Fruit fly (Drosophila melanogaster) whole organism, embryonic: ENCODE measurements around the gene CG42751.

Source experiments
- Ada2b ChIP-seq: fragments of 200-800 bp; sonication (Bioruptor generic); IDR thresholded peaks from 2 replicates; pipeline ENCODE4 v1.3.6; 2022; ENCODE audit warnings: missing biosample characterization, missing genetic modification characterization
- B-H1 ChIP-seq: fragments of 200-800 bp; sonication (Bioruptor generic); IDR thresholded peaks from 3 replicates; pipeline ENCODE4 v1.3.6; 2022; ENCODE audit warnings: missing biosample characterization, missing genetic modification characterization
- BEAF-32 ChIP-seq: fragments of 200-800 bp; sonication (Bioruptor generic); optimal IDR thresholded peaks from 3 replicates; lab custom pipeline; 2017; ENCODE audit warnings: missing biosample characterization, missing genetic modification characterization, mild to moderate bottlenecking, moderate library complexity, missing genetic modification reagents
- CG12155 ChIP-seq: fragments of 200-800 bp; sonication (Bioruptor generic); optimal IDR thresholded peaks from 3 replicates; lab custom pipeline; 2016; ENCODE audit warnings: missing biosample characterization, missing genetic modification characterization
- CG13894 ChIP-seq: fragments of 200-800 bp; sonication (Bioruptor generic); optimal IDR thresholded peaks from 3 replicates; lab custom pipeline; 2018; ENCODE audit warnings: missing biosample characterization, mild to moderate bottlenecking, missing genetic modification characterization, moderate library complexity
- CG14014 ChIP-seq: fragments of 200-800 bp; sonication (Bioruptor generic); IDR thresholded peaks from 2 replicates; pipeline ENCODE4 v1.3.6; 2022; ENCODE audit warnings: missing biosample characterization, missing genetic modification characterization
- CG15514 ChIP-seq: fragments of 200-800 bp; sonication (Bioruptor generic); optimal IDR thresholded peaks from 3 replicates; lab custom pipeline; 2017; ENCODE audit warnings: missing biosample characterization, missing genetic modification characterization, mild to moderate bottlenecking, moderate library complexity, missing genetic modification reagents
- CG16813 ChIP-seq: fragments of 200-800 bp; sonication (Bioruptor generic); IDR thresholded peaks from 3 replicates; pipeline ENCODE4 v1.3.6; 2022; ENCODE audit warnings: missing biosample characterization, missing genetic modification characterization; ENCODE audit not compliant: partially characterized antibody
- CG17385 ChIP-seq: fragments of 200-800 bp; sonication (Bioruptor generic); optimal IDR thresholded peaks from 3 replicates; lab custom pipeline; 2018; ENCODE audit warnings: missing biosample characterization, mild to moderate bottlenecking, missing genetic modification characterization
- CG2199 ChIP-seq: fragments of 200-800 bp; sonication (Bioruptor generic); IDR thresholded peaks from 3 replicates; pipeline ENCODE4 v1.3.6; 2022; ENCODE audit warnings: missing biosample characterization, missing genetic modification characterization
- CG2202 ChIP-seq: fragments of 200-800 bp; sonication (Bioruptor generic); optimal IDR thresholded peaks from 2 replicates; lab custom pipeline; 2018; ENCODE audit warnings: missing biosample characterization, mild to moderate bottlenecking, missing genetic modification characterization
- CG32767 ChIP-seq: fragments of 200-800 bp; sonication (Bioruptor generic); IDR thresholded peaks from 2 replicates; pipeline ENCODE4 v1.3.6; 2022; ENCODE audit warnings: missing biosample characterization, missing genetic modification characterization
- CG6272 ChIP-seq: fragments of 200-800 bp; sonication (Bioruptor generic); IDR thresholded peaks from 2 replicates; pipeline ENCODE4 v1.3.6; 2022; ENCODE audit warnings: missing biosample characterization, missing genetic modification characterization
- CG6813 ChIP-seq: fragments of 200-800 bp; sonication (Bioruptor generic); optimal IDR thresholded peaks from 2 replicates; lab custom pipeline; 2017; ENCODE audit warnings: missing biosample characterization, missing genetic modification characterization, mild to moderate bottlenecking, moderate library complexity, missing genetic modification reagents
- CG7987 ChIP-seq: fragments of 200-800 bp; sonication (Bioruptor generic); optimal IDR thresholded peaks from 2 replicates; lab custom pipeline; 2018; ENCODE audit warnings: missing biosample characterization, mild to moderate bottlenecking, missing genetic modification characterization, moderate library complexity
- CG8290 ChIP-seq, 3 experiments: fragments of 200-800 bp; sonication (Bioruptor generic); optimal IDR thresholded peaks; 2 replicates each; lab custom pipeline; 2016 to 2019; ENCODE audit warnings: missing biosample characterization in 3 of 3, missing genetic modification characterization in 3 of 3, mild to moderate bottlenecking in 2 of 3, moderate library complexity in 1 of 3
- CG8765 ChIP-seq: fragments of 200-800 bp; sonication (Bioruptor generic); IDR thresholded peaks from 2 replicates; pipeline ENCODE4 v1.3.6; 2022; ENCODE audit warnings: missing biosample characterization, missing genetic modification characterization
- CG9932 ChIP-seq: fragments of 200-800 bp; sonication (Bioruptor generic); IDR thresholded peaks from 2 replicates; pipeline ENCODE4 v1.3.6; 2022; ENCODE audit warnings: missing biosample characterization, missing genetic modification characterization
- Camta ChIP-seq: fragments of 200-800 bp; sonication (Bioruptor generic); optimal IDR thresholded peaks from 2 replicates; lab custom pipeline; 2016; ENCODE audit warnings: missing biosample characterization, missing genetic modification characterization
- Dek ChIP-seq: fragments of 200-800 bp; sonication (Bioruptor generic); optimal IDR thresholded peaks from 3 replicates; lab custom pipeline; 2019; ENCODE audit warnings: missing biosample characterization, mild to moderate bottlenecking, missing genetic modification characterization, moderate library complexity
- Dip3 ChIP-seq: fragments of 200-800 bp; sonication (Bioruptor generic); optimal IDR thresholded peaks from 3 replicates; lab custom pipeline; 2016; ENCODE audit warnings: missing biosample characterization, missing genetic modification characterization
- ERR ChIP-seq: fragments of 200-800 bp; sonication (Bioruptor generic); optimal IDR thresholded peaks from 2 replicates; lab custom pipeline; 2016; ENCODE audit warnings: missing biosample characterization, missing genetic modification characterization
- HLH54F ChIP-seq: fragments of 200-800 bp; sonication (Bioruptor generic); optimal IDR thresholded peaks from 3 replicates; lab custom pipeline; 2016; ENCODE audit warnings: missing biosample characterization, missing genetic modification characterization
- HmgD ChIP-seq: fragments of 200-800 bp; sonication (Bioruptor generic); optimal IDR thresholded peaks from 3 replicates; lab custom pipeline; 2016; ENCODE audit warnings: missing biosample characterization, missing genetic modification characterization
- Hr39 ChIP-seq: fragments of >200 bp; optimal IDR thresholded peaks from 2 replicates; lab custom pipeline; 2017
- MBD-R2 ChIP-seq: fragments of 200-800 bp; sonication (Bioruptor generic); IDR thresholded peaks from 2 replicates; pipeline ENCODE4 v1.3.6; 2022; ENCODE audit warnings: missing biosample characterization, missing genetic modification characterization
- Mes4 ChIP-seq: fragments of 200-800 bp; sonication (Bioruptor generic); optimal IDR thresholded peaks from 2 replicates; lab custom pipeline; 2016; ENCODE audit warnings: missing biosample characterization, missing genetic modification characterization
- NFAT ChIP-seq: fragments of 200-800 bp; sonication (Bioruptor generic); IDR thresholded peaks from 2 replicates; pipeline ENCODE4 v1.3.6; 2022; ENCODE audit warnings: missing biosample characterization, missing genetic modification characterization
- Rfx ChIP-seq: fragments of 200-800 bp; sonication (Bioruptor generic); IDR thresholded peaks from 2 replicates; pipeline ENCODE4 v1.3.6; 2022; ENCODE audit warnings: missing biosample characterization, missing genetic modification characterization
- Side ChIP-seq: fragments of 200-800 bp; sonication (Bioruptor generic); optimal IDR thresholded peaks from 2 replicates; lab custom pipeline; 2016; ENCODE audit warnings: missing biosample characterization, missing genetic modification characterization
- Six4 ChIP-seq: fragments of 200-800 bp; sonication (Bioruptor generic); optimal IDR thresholded peaks from 2 replicates; lab custom pipeline; 2016; ENCODE audit warnings: missing biosample characterization, missing genetic modification characterization
- YL-1 ChIP-seq: fragments of 200-800 bp; sonication (Bioruptor generic); optimal IDR thresholded peaks from 3 replicates; lab custom pipeline; 2017; ENCODE audit warnings: missing biosample characterization, mild to moderate bottlenecking, missing genetic modification characterization
- amos ChIP-seq: fragments of 200-800 bp; sonication (Bioruptor generic); IDR thresholded peaks from 2 replicates; pipeline ENCODE4 v1.3.6; 2022; ENCODE audit warnings: missing biosample characterization, missing genetic modification characterization; ENCODE audit not compliant: partially characterized antibody
- ara ChIP-seq: fragments of 200-800 bp; sonication (Bioruptor generic); IDR thresholded peaks from 2 replicates; pipeline ENCODE4 v1.3.6; 2022; ENCODE audit warnings: missing biosample characterization, missing genetic modification characterization
- caup ChIP-seq: fragments of 200-800 bp; sonication (Bioruptor generic); optimal IDR thresholded peaks from 3 replicates; lab custom pipeline; 2017; ENCODE audit warnings: missing biosample characterization, mild to moderate bottlenecking, missing genetic modification characterization, moderate library complexity; ENCODE audit not compliant: severe bottlenecking
- corto ChIP-seq: fragments of 200-800 bp; sonication (Bioruptor generic); optimal IDR thresholded peaks from 2 replicates; lab custom pipeline; 2016; ENCODE audit warnings: missing biosample characterization, mild to moderate bottlenecking, missing genetic modification characterization, moderate library complexity
- crol ChIP-seq: fragments of 200-800 bp; sonication (Bioruptor generic); IDR thresholded peaks from 2 replicates; pipeline ENCODE4 v1.3.6; 2022; ENCODE audit warnings: missing biosample characterization, missing genetic modification characterization
- hb ChIP-seq: fragments of 200-800 bp; sonication (Bioruptor generic); IDR thresholded peaks from 3 replicates; pipeline ENCODE4 v1.3.6; 2022; ENCODE audit warnings: missing biosample characterization, missing genetic modification characterization; ENCODE audit not compliant: partially characterized antibody
- hbn ChIP-seq: fragments of 200-800 bp; sonication (Bioruptor generic); IDR thresholded peaks from 2 replicates; pipeline ENCODE4 v1.3.6; 2022; ENCODE audit warnings: missing biosample characterization, missing genetic modification characterization; ENCODE audit not compliant: partially characterized antibody
- pb ChIP-seq: fragments of 200-800 bp; sonication (Bioruptor generic); optimal IDR thresholded peaks from 3 replicates; lab custom pipeline; 2016; ENCODE audit warnings: missing biosample characterization, missing genetic modification characterization
- salm ChIP-seq: fragments of 200-800 bp; sonication (Bioruptor generic); optimal IDR thresholded peaks from 2 replicates; lab custom pipeline; 2018; ENCODE audit warnings: missing biosample characterization, mild to moderate bottlenecking, missing genetic modification characterization
- so ChIP-seq: fragments of 200-800 bp; sonication (Bioruptor generic); IDR thresholded peaks from 3 replicates; pipeline ENCODE4 v1.3.6; 2022; ENCODE audit warnings: missing biosample characterization, missing genetic modification characterization
- sqz ChIP-seq: fragments of 200-800 bp; sonication (Bioruptor generic); optimal IDR thresholded peaks from 3 replicates; lab custom pipeline; 2018; ENCODE audit warnings: missing biosample characterization, mild to moderate bottlenecking, missing genetic modification characterization
- sr ChIP-seq: fragments of 200-800 bp; sonication (Bioruptor generic); IDR thresholded peaks from 3 replicates; pipeline ENCODE4 v1.3.6; 2022; ENCODE audit warnings: missing biosample characterization, missing genetic modification characterization
- stwl ChIP-seq: fragments of 200-800 bp; sonication (Bioruptor generic); optimal IDR thresholded peaks from 3 replicates; lab custom pipeline; 2018; ENCODE audit warnings: missing biosample characterization, mild to moderate bottlenecking, missing genetic modification characterization, moderate library complexity
- sug ChIP-seq: fragments of 200-800 bp; optimal IDR thresholded peaks from 2 replicates; lab custom pipeline; 2019; ENCODE audit warnings: missing biosample characterization, mild to moderate bottlenecking, missing genetic modification characterization, moderate library complexity
- usp ChIP-seq: fragments of >200 bp; optimal IDR thresholded peaks from 2 replicates; lab custom pipeline; 2017; ENCODE audit warnings: missing biosample characterization, missing genetic modification characterization
- zen ChIP-seq: fragments of 200-800 bp; sonication (Bioruptor generic); optimal IDR thresholded peaks from 3 replicates; lab custom pipeline; 2018; ENCODE audit warnings: missing biosample characterization, mild to moderate bottlenecking, missing genetic modification characterization, moderate library complexity
- zf30C ChIP-seq: fragments of 200-800 bp; sonication (Bioruptor generic); optimal IDR thresholded peaks from 3 replicates; lab custom pipeline; 2018; ENCODE audit warnings: missing biosample characterization, mild to moderate bottlenecking, missing genetic modification characterization

Gene CG42751

DNA sequence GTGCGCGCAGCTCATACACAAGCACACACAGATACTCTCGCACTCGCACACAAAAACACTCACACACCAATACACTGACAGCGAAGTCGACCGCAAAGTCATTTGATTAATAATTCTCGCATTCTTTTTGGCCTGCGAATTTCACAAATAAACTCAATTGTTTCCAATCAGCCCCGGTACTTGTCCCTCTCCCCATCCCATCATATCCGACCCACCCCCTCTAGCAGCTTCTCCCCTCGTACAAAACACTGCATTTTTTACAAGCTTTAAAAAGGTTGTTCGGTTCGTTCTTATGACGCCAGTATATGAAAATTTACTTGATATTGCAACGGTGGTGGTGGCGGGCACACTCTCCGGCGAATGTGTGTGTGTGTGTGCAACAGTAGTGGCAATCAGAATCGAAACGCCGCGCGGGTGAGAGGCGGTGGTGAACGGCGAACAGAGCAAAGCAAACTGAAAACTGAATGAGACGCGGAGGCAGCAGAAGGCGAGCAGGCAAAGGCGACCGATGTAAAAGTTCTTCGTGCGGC lies 45.5 kb upstream of the CG42751 start (continued):
- TF ChIP-seq BEAF-32 (no peak), CG9932 (0 out of 2 replicates have a peak, but pooled peaks have one; percentile 8), Camta (GFP tag; lab: Kevin White, UChicago) (no peak), Dek (peak; percentile 27), Six4 (GFP tag; lab: Kevin White, UChicago) (no peak), sug (tag; lab: Kevin White, UChicago) (peak; percentile 59), CG8290 (GFP tag; optimal IDR thresholded peaks at IDR 0.05; lab: Kevin White, UChicago) (no peak), CG8290 (tag; optimal IDR thresholded peaks at IDR 0.05; lab: Kevin White, UChicago) (peak in 1 of 2 experiments; percentile 83), Side (GFP tag; lab: Kevin White, UChicago) (peak; percentile 34), CG17385 (peak; percentile 27), CG15514 (GFP tag; lab: Kevin White, UChicago) (peak; percentile 27), ERR (GFP tag; lab: Kevin White, UChicago) (peak; percentile 27), hbn (GFP tag; lab: Robert Waterston, UW) (no peak), HLH54F (GFP tag; lab: Kevin White, UChicago) (peak; percentile 11), sr (0 out of 3 replicates have a peak, but pooled peaks have one; percentile 61), CG2202 (tag; lab: Kevin White, UChicago) (no peak), CG7987 (peak; percentile 55), CG14014 (peak; percentile 24; the same call in 1 of the 2 replicates), CG12155 (GFP tag; lab: Kevin White, UChicago) (peak; percentile 16), sqz (no peak), Rfx (GFP tag; lab: Robert Waterston, UW) (no peak; the same call in 1 of the 2 replicates), pb (peak; percentile 53), zen (tag; lab: Kevin White, UChicago) (no peak), so (GFP tag; lab: Robert Waterston, UW) (peak; percentile 65; the same call in 2 of the 3 replicates), stwl (no peak), B-H1 (no peak), CG6813 (GFP tag; lab: Kevin White, UChicago) (no peak), zf30C (GFP tag; lab: Kevin White, UChicago) (peak; percentile 16), Mes4 (GFP tag; lab: Kevin White, UChicago) (peak; percentile 48), CG13894 (tag; lab: Kevin White, UChicago) (peak; percentile 78), HmgD (GFP tag; lab: Kevin White, UChicago) (peak; percentile 61), salm (tag; lab: Kevin White, UChicago) (no peak), Hr39 (lab: Kevin White, UChicago) (no peak), CG6272 (GFP tag; lab: Robert Waterston, UW) (0 out of 2 replicates have a peak, but pooled peaks have one; percentile 15), CG16813 (GFP tag; lab: Robert Waterston, UW) (no peak), CG2199 (GFP tag; lab: Robert Waterston, UW) (0 out of 3 replicates have a peak, but pooled peaks have one; percentile 74), crol (peak; percentile 100), CG8765 (GFP tag; lab: Robert Waterston, UW) (no peak), NFAT (GFP tag; lab: Robert Waterston, UW) (peak; percentile 68), corto (GFP tag; lab: Kevin White, UChicago) (peak; percentile 24), CG32767 (GFP tag; lab: Robert Waterston, UW) (0 out of 2 replicates have a peak, but pooled peaks have one; percentile 30), Ada2b (GFP tag; lab: Robert Waterston, UW) (no peak), Dip3 (GFP tag; lab: Kevin White, UChicago) (peak; percentile 19), ara (GFP tag; lab: Robert Waterston, UW) (0 out of 2 replicates have a peak, but pooled peaks have one; percentile 42), MBD-R2 (GFP tag; lab: Robert Waterston, UW) (peak; percentile 31; the same call in 1 of the 2 replicates), amos (GFP tag; lab: Robert Waterston, UW) (peak; percentile 53; the same call in 1 of the 2 replicates), hb (GFP tag; lab: Robert Waterston, UW) (no peak), YL-1 (peak; percentile 6), caup (GFP tag; lab: Kevin White, UChicago) (peak; percentile 57), usp (GFP tag; lab: Kevin White, UChicago) (no peak)
